Fruit fly (Drosophila melanogaster) whole organism, embryonic: ENCODE results near the gene side-III.

Experiments
- Antp ChIP-seq: fragments of 200-800 bp; sonication (Bioruptor generic); optimal IDR thresholded peaks from 3 replicates; lab custom pipeline; 2016; ENCODE audit warnings: missing biosample characterization, missing genetic modification characterization
- Bdp1 ChIP-seq: fragments of 200-800 bp; sonication (Bioruptor generic); optimal IDR thresholded peaks from 3 replicates; lab custom pipeline; 2016; ENCODE audit warnings: missing biosample characterization, missing genetic modification characterization
- CG11085 ChIP-seq: fragments of 200-800 bp; sonication (Bioruptor generic); IDR thresholded peaks from 2 replicates; pipeline ENCODE4 v1.3.6; 2022; ENCODE audit warnings: missing biosample characterization, missing genetic modification characterization
- CG12071 ChIP-seq: fragments of 200-800 bp; sonication (Bioruptor generic); optimal IDR thresholded peaks from 3 replicates; lab custom pipeline; 2018; ENCODE audit warnings: missing biosample characterization, mild to moderate bottlenecking, missing genetic modification characterization
- CG1832 ChIP-seq: fragments of 200-800 bp; sonication (Bioruptor generic); optimal IDR thresholded peaks from 2 replicates; lab custom pipeline; 2017; ENCODE audit warnings: missing biosample characterization, mild to moderate bottlenecking, missing genetic modification characterization, inconsistent platforms
- CG18599 ChIP-seq: fragments of 200-800 bp; sonication (Bioruptor generic); optimal IDR thresholded peaks from 3 replicates; lab custom pipeline; 2017; ENCODE audit warnings: missing biosample characterization, missing genetic modification characterization, mild to moderate bottlenecking, moderate library complexity, missing genetic modification reagents
- CG2202 ChIP-seq: fragments of 200-800 bp; sonication (Bioruptor generic); optimal IDR thresholded peaks from 2 replicates; lab custom pipeline; 2018; ENCODE audit warnings: missing biosample characterization, mild to moderate bottlenecking, missing genetic modification characterization
- CG3163 ChIP-seq: fragments of 200-800 bp; sonication (Bioruptor generic); optimal IDR thresholded peaks from 3 replicates; lab custom pipeline; 2016; ENCODE audit warnings: missing biosample characterization, missing genetic modification characterization
- CG32767 ChIP-seq: fragments of 200-800 bp; sonication (Bioruptor generic); IDR thresholded peaks from 2 replicates; pipeline ENCODE4 v1.3.6; 2022; ENCODE audit warnings: missing biosample characterization, missing genetic modification characterization
- CG3281 ChIP-seq: fragments of 200-800 bp; sonication (Bioruptor generic); optimal IDR thresholded peaks from 3 replicates; lab custom pipeline; 2017; ENCODE audit warnings: missing biosample characterization, mild to moderate bottlenecking, missing genetic modification characterization
- CG3995 ChIP-seq: fragments of 200-800 bp; sonication (Bioruptor generic); optimal IDR thresholded peaks from 3 replicates; lab custom pipeline; 2016; ENCODE audit warnings: missing biosample characterization, missing genetic modification characterization
- CG4617 ChIP-seq: fragments of 200-800 bp; sonication (Bioruptor generic); optimal IDR thresholded peaks from 3 replicates; lab custom pipeline; 2016; ENCODE audit warnings: missing biosample characterization, missing genetic modification characterization, borderline replicate concordance
- CG5953 ChIP-seq: fragments of 200-800 bp; sonication (Bioruptor generic); IDR thresholded peaks from 2 replicates; pipeline ENCODE4 v1.3.6; 2022; ENCODE audit warnings: missing biosample characterization, missing genetic modification characterization
- CG6689 ChIP-seq: fragments of 200-800 bp; sonication (Bioruptor generic); IDR thresholded peaks from 2 replicates; pipeline ENCODE4 v1.3.6; 2022; ENCODE audit warnings: missing biosample characterization, missing genetic modification characterization
- CG7963 ChIP-seq: fragments of 200-800 bp; sonication (Bioruptor generic); IDR thresholded peaks from 3 replicates; pipeline ENCODE4 v1.3.6; 2022; ENCODE audit warnings: missing biosample characterization, missing genetic modification characterization; ENCODE audit not compliant: partially characterized antibody
- CG8359 ChIP-seq: fragments of 200-800 bp; sonication (Bioruptor generic); optimal IDR thresholded peaks from 2 replicates; lab custom pipeline; 2017; ENCODE audit warnings: missing biosample characterization, mild to moderate bottlenecking, missing genetic modification characterization, borderline replicate concordance
- CG9215 ChIP-seq: fragments of 200-800 bp; sonication (Bioruptor generic); IDR thresholded peaks from 2 replicates; pipeline ENCODE4 v1.3.6; 2022; ENCODE audit warnings: missing biosample characterization, missing genetic modification characterization
- CG9437 ChIP-seq: fragments of 200-800 bp; sonication (Bioruptor generic); optimal IDR thresholded peaks from 2 replicates; lab custom pipeline; 2018; ENCODE audit warnings: missing biosample characterization, mild to moderate bottlenecking, missing genetic modification characterization
- CG9797 ChIP-seq: fragments of 200-800 bp; sonication (Bioruptor generic); optimal IDR thresholded peaks from 3 replicates; lab custom pipeline; 2018; ENCODE audit warnings: missing biosample characterization, mild to moderate bottlenecking, missing genetic modification characterization
- Camta ChIP-seq: fragments of 200-800 bp; sonication (Bioruptor generic); optimal IDR thresholded peaks from 2 replicates; lab custom pipeline; 2016; ENCODE audit warnings: missing biosample characterization, missing genetic modification characterization
- D19B ChIP-seq: fragments of 200-800 bp; sonication (Bioruptor generic); optimal IDR thresholded peaks from 2 replicates; lab custom pipeline; 2017; ENCODE audit warnings: missing biosample characterization, mild to moderate bottlenecking, missing genetic modification characterization
- HLH4C ChIP-seq: fragments of 200-800 bp; sonication (Bioruptor generic); IDR thresholded peaks from 3 replicates; pipeline ENCODE4 v1.3.6; 2022; ENCODE audit warnings: missing biosample characterization, missing genetic modification characterization; ENCODE audit not compliant: partially characterized antibody
- Hsf ChIP-seq: fragments of 200-800 bp; sonication (Bioruptor generic); optimal IDR thresholded peaks from 3 replicates; lab custom pipeline; 2016; ENCODE audit warnings: missing biosample characterization, missing genetic modification characterization
- NC2α ChIP-seq: fragments of 200-800 bp; sonication (Bioruptor generic); optimal IDR thresholded peaks from 2 replicates; lab custom pipeline; 2016; ENCODE audit warnings: missing biosample characterization, missing genetic modification characterization
- Neu2 ChIP-seq: fragments of 200-800 bp; sonication (Bioruptor generic); optimal IDR thresholded peaks from 3 replicates; lab custom pipeline; 2016; ENCODE audit warnings: missing biosample characterization, missing genetic modification characterization, borderline replicate concordance
- Nf-YC ChIP-seq: fragments of 200-800 bp; optimal IDR thresholded peaks from 3 replicates; lab custom pipeline; 2019; ENCODE audit warnings: missing biosample characterization, mild to moderate bottlenecking, missing genetic modification characterization, moderate library complexity
- PHDP ChIP-seq: fragments of 200-800 bp; sonication (Bioruptor generic); optimal IDR thresholded peaks from 3 replicates; lab custom pipeline; 2018; ENCODE audit warnings: missing biosample characterization, mild to moderate bottlenecking, missing genetic modification characterization, moderate library complexity
- Poxn ChIP-seq: fragments of 200-800 bp; sonication (Bioruptor generic); IDR thresholded peaks from 2 replicates; pipeline ENCODE4 v1.3.6; 2022; ENCODE audit warnings: missing biosample characterization, missing genetic modification characterization
- Usf ChIP-seq: fragments of 200-800 bp; sonication (Bioruptor generic); optimal IDR thresholded peaks from 2 replicates; lab custom pipeline; 2017; ENCODE audit warnings: missing genotype, missing biosample characterization, missing genetic modification characterization
- Vsx1 ChIP-seq: fragments of 200-800 bp; sonication (Bioruptor generic); optimal IDR thresholded peaks from 2 replicates; lab custom pipeline; 2017; ENCODE audit warnings: missing biosample characterization, mild to moderate bottlenecking, missing genetic modification characterization, missing genetic modification reagents
- Xrp1 ChIP-seq: fragments of 200-800 bp; sonication (Bioruptor generic); IDR thresholded peaks from 2 replicates; pipeline ENCODE4 v1.3.6; 2022; ENCODE audit warnings: missing biosample characterization, missing genetic modification characterization
- aop ChIP-seq: fragments of 200-800 bp; sonication (Bioruptor generic); IDR thresholded peaks from 2 replicates; pipeline ENCODE4 v1.3.6; 2022; ENCODE audit warnings: missing biosample characterization, missing genetic modification characterization
- ato ChIP-seq: fragments of 200-800 bp; sonication (Bioruptor generic); IDR thresholded peaks from 2 replicates; pipeline ENCODE4 v1.3.6; 2022; ENCODE audit warnings: missing biosample characterization, missing genetic modification characterization; ENCODE audit not compliant: partially characterized antibody
- bcd ChIP-seq: fragments of 200-800 bp; sonication (Bioruptor generic); optimal IDR thresholded peaks from 2 replicates; lab custom pipeline; 2017; ENCODE audit warnings: missing biosample characterization, mild to moderate bottlenecking, missing genetic modification characterization
- chinmo ChIP-seq: fragments of 200-800 bp; sonication (Bioruptor generic); IDR thresholded peaks from 4 replicates; pipeline ENCODE4 v1.3.6; 2022; ENCODE audit warnings: missing biosample characterization, missing genetic modification characterization; ENCODE audit not compliant: partially characterized antibody
- croc ChIP-seq: fragments of 200-800 bp; sonication (Bioruptor generic); conservative IDR thresholded peaks from 3 replicates; pipeline ENCODE4 v1.3.6; 2022; ENCODE audit warnings: missing biosample characterization, missing genetic modification characterization
- da ChIP-seq: fragments of 200-800 bp; sonication (Bioruptor generic); optimal IDR thresholded peaks from 2 replicates; lab custom pipeline; 2016; ENCODE audit warnings: missing biosample characterization, missing genetic modification characterization
- esg ChIP-seq: fragments of 200-800 bp; sonication (Bioruptor generic); conservative IDR thresholded peaks from 2 replicates; pipeline ENCODE4 v1.3.6; 2022; ENCODE audit warnings: missing biosample characterization, missing genetic modification characterization
- gro ChIP-seq: fragments of 200-800 bp; sonication (Bioruptor generic); optimal IDR thresholded peaks from 2 replicates; lab custom pipeline; 2016; ENCODE audit warnings: missing biosample characterization, missing genetic modification characterization
- gsb-n ChIP-seq: fragments of 200-800 bp; sonication (Bioruptor generic); optimal IDR thresholded peaks from 3 replicates; lab custom pipeline; 2018; ENCODE audit warnings: missing biosample characterization, mild to moderate bottlenecking, missing genetic modification characterization
- ham ChIP-seq: fragments of 200-800 bp; sonication (Bioruptor generic); IDR thresholded peaks from 2 replicates; pipeline ENCODE4 v1.3.6; 2022; ENCODE audit warnings: missing biosample characterization, missing genetic modification characterization
- jigr1 ChIP-seq: fragments of 200-800 bp; sonication (Bioruptor generic); IDR thresholded peaks from 3 replicates; pipeline ENCODE4 v1.3.6; 2022; ENCODE audit warnings: missing biosample characterization, missing genetic modification characterization
- mld ChIP-seq: fragments of 200-800 bp; sonication (Bioruptor generic); IDR thresholded peaks from 3 replicates; pipeline ENCODE4 v1.3.6; 2022; ENCODE audit warnings: missing biosample characterization, missing genetic modification characterization; ENCODE audit not compliant: partially characterized antibody
- nom ChIP-seq: fragments of 200-800 bp; sonication (Bioruptor generic); optimal IDR thresholded peaks from 2 replicates; lab custom pipeline; 2017; ENCODE audit warnings: missing biosample characterization, missing genetic modification characterization, mild to moderate bottlenecking, moderate library complexity, missing genetic modification reagents
- otp ChIP-seq: fragments of 200-800 bp; sonication (Bioruptor generic); IDR thresholded peaks from 3 replicates; pipeline ENCODE4, ENCODE4 v1.3.6; 2022; ENCODE audit warnings: missing biosample characterization, missing genetic modification characterization
- pum ChIP-seq: fragments of 200-800 bp; sonication (Bioruptor generic); optimal IDR thresholded peaks from 2 replicates; lab custom pipeline; 2016; ENCODE audit warnings: missing biosample characterization, missing genetic modification characterization
- ranshi ChIP-seq: fragments of 200-800 bp; sonication (Bioruptor generic); IDR thresholded peaks from 2 replicates; pipeline ENCODE4 v1.3.6; 2022; ENCODE audit warnings: missing biosample characterization, missing genetic modification characterization
- schlank ChIP-seq: fragments of 200-800 bp; sonication (Bioruptor generic); optimal IDR thresholded peaks from 2 replicates; lab custom pipeline; 2018; ENCODE audit warnings: missing biosample characterization, mild to moderate bottlenecking, missing genetic modification characterization
- tgo ChIP-seq: fragments of 200-800 bp; sonication (Bioruptor generic); IDR thresholded peaks from 3 replicates; pipeline ENCODE4 v1.3.6; 2022; ENCODE audit warnings: missing biosample characterization, missing genetic modification characterization
- tna ChIP-seq: fragments of 200-800 bp; sonication (Bioruptor generic); IDR thresholded peaks from 2 replicates; pipeline ENCODE4 v1.3.6; 2022; ENCODE audit warnings: missing biosample characterization, missing genetic modification characterization; ENCODE audit not compliant: partially characterized antibody
- zen2 ChIP-seq: fragments of 200-800 bp; sonication (Bioruptor generic); IDR thresholded peaks from 3 replicates; pipeline ENCODE4 v1.3.6; 2022; ENCODE audit warnings: missing biosample characterization, missing genetic modification characterization; ENCODE audit not compliant: partially characterized antibody

The side-III gene

DNA sequence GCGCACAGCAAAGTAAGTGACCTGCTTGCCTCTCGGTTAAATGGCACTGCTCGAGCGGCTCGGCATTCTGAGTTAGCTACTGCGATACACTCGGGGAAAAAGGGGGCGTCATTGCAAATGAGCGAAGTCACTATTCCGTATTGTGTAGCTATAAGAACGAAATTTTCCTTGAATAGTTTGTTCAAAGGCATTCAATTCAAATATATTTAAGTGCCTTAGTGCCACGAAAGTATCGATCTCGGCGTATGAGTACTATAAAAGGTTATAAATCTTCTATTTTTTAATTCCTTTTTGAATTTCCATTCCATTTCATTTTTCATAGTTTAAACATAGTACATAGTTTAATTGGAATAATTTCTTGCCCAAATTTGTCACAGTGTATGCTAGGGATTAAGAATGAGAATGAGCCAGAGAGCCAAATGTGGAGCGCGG lies 38.9 kb upstream of the side-III start (continued):
- TF ChIP-seq ato (no peak), schlank (tag; lab: Kevin White, UChicago) (no peak), Nf-YC (tag; lab: Kevin White, UChicago) (no peak), CG3281 (GFP tag; lab: Kevin White, UChicago) (peak; percentile 46), bcd (GFP tag; lab: Kevin White, UChicago) (peak; percentile 46), ranshi (GFP tag; lab: Robert Waterston, UW) (0 out of 2 replicates have a peak, but pooled peaks have one; percentile 6), jigr1 (no peak), CG3995 (GFP tag; lab: Kevin White, UChicago) (no peak), tna (GFP tag; lab: Robert Waterston, UW) (no peak), CG5953 (GFP tag; lab: Robert Waterston, UW) (no peak), CG9437 (peak; percentile 66), da (GFP tag; lab: Kevin White, UChicago) (no peak), CG9215 (GFP tag; lab: Robert Waterston, UW) (peak; percentile 17; the same call in 1 of the 2 replicates), Usf (peak; percentile 11), HLH4C (GFP tag; lab: Robert Waterston, UW) (no peak), croc (no peak), esg (GFP tag; lab: Robert Waterston, UW) (no peak), CG1832 (GFP tag; lab: Kevin White, UChicago) (no peak), PHDP (tag; lab: Kevin White, UChicago) (peak; percentile 62), CG8359 (GFP tag; lab: Kevin White, UChicago) (no peak), otp (GFP tag; lab: Robert Waterston, UW) (no peak), CG4617 (no peak), Neu2 (GFP tag; lab: Kevin White, UChicago) (no peak), Antp (GFP tag; lab: Kevin White, UChicago) (no peak), tgo (GFP tag; lab: Robert Waterston, UW) (peak; percentile 39; the same call in 2 of the 3 replicates), Camta (peak; percentile 31), Xrp1 (GFP tag; lab: Robert Waterston, UW) (peak; percentile 36; the same call in 1 of the 2 replicates), ham (no peak), CG32767 (GFP tag; lab: Robert Waterston, UW) (0 out of 2 replicates have a peak, but pooled peaks have one; percentile 43), CG6689 (GFP tag; lab: Robert Waterston, UW) (peak; percentile 65), CG18599 (GFP tag; lab: Kevin White, UChicago) (peak; percentile 64), CG2202 (tag; lab: Kevin White, UChicago) (no peak), Vsx1 (GFP tag; lab: Kevin White, UChicago) (no peak), NC2α (GFP tag; lab: Kevin White, UChicago) (no peak), CG3163 (GFP tag; lab: Kevin White, UChicago) (no peak), D19B (GFP tag; lab: Kevin White, UChicago) (peak; percentile 21), aop (GFP tag; lab: Robert Waterston, UW) (no peak), CG11085 (no peak), zen2 (GFP tag; lab: Robert Waterston, UW) (no peak), CG9797 (no peak), gro (no peak), Bdp1 (GFP tag; lab: Kevin White, UChicago) (peak; percentile 1), Poxn (GFP tag; lab: Robert Waterston, UW) (no peak), CG12071 (GFP tag; lab: Kevin White, UChicago) (peak; percentile 37), Hsf (GFP tag; lab: Kevin White, UChicago) (peak; percentile 49), mld (GFP tag; lab: Robert Waterston, UW) (no peak), gsb-n (peak; percentile 3), pum (GFP tag; lab: Kevin White, UChicago) (no peak), CG7963 (GFP tag; lab: Robert Waterston, UW) (no peak), nom (GFP tag; lab: Kevin White, UChicago) (no peak), chinmo (GFP tag; lab: Robert Waterston, UW) (no peak)
